Fruit fly (Drosophila melanogaster) whole organism, prepupa: ENCODE measurements around the gene Sas-4.
A peak's percentile ranks its signal among the peaks of the same experiment; 100 is the strongest.

Source experiments
- Blimp-1 ChIP-seq: fragments of 200-800 bp; sonication (Bioruptor generic); optimal IDR thresholded peaks from 3 replicates; lab custom pipeline; 2017; ENCODE audit warnings: missing biosample characterization, missing genetic modification characterization, mild to moderate bottlenecking, moderate library complexity, missing genetic modification reagents
- CG10631 ChIP-seq: fragments of 200-800 bp; sonication (Bioruptor generic); optimal IDR thresholded peaks from 2 replicates; lab custom pipeline; 2016; ENCODE audit warnings: missing biosample characterization, missing genetic modification characterization
- CG10669 ChIP-seq: fragments of 200-800 bp; sonication (Bioruptor generic); optimal IDR thresholded peaks from 3 replicates; lab custom pipeline; 2018; ENCODE audit warnings: missing biosample characterization, mild to moderate bottlenecking, missing genetic modification characterization, moderate library complexity
- CG11294 ChIP-seq: fragments of 200-800 bp; sonication (Bioruptor generic); IDR thresholded peaks from 2 replicates; pipeline ENCODE4 v1.3.6; 2022; ENCODE audit warnings: missing biosample characterization, missing genetic modification characterization
- CG11762 ChIP-seq: fragments of 200-800 bp; sonication (Bioruptor generic); optimal IDR thresholded peaks from 3 replicates; lab custom pipeline; 2016; ENCODE audit warnings: missing biosample characterization, missing genetic modification characterization; ENCODE audit not compliant: insufficient read depth
- CG11902 ChIP-seq: fragments of 200-800 bp; sonication (Bioruptor generic); optimal IDR thresholded peaks from 3 replicates; lab custom pipeline; 2016; ENCODE audit warnings: missing biosample characterization, missing genetic modification characterization
- CG15336 ChIP-seq: fragments of 200-800 bp; sonication (Bioruptor generic); IDR thresholded peaks from 2 replicates; pipeline ENCODE4 v1.3.6; 2022; ENCODE audit warnings: missing biosample characterization, missing genetic modification characterization
- CG1621 ChIP-seq: fragments of 200-800 bp; sonication (Bioruptor generic); optimal IDR thresholded peaks from 3 replicates; lab custom pipeline; 2018; ENCODE audit warnings: missing biosample characterization, mild to moderate bottlenecking, missing genetic modification characterization
- CG3032 ChIP-seq: fragments of 200-800 bp; optimal IDR thresholded peaks from 2 replicates; lab custom pipeline; 2019; ENCODE audit warnings: missing biosample characterization, mild to moderate bottlenecking, missing genetic modification characterization, moderate library complexity
- CG31627 ChIP-seq: fragments of 200-800 bp; sonication (Bioruptor generic); optimal IDR thresholded peaks from 3 replicates; lab custom pipeline; 2016; ENCODE audit warnings: missing biosample characterization, missing genetic modification characterization
- CG34406 ChIP-seq: fragments of 200-800 bp; sonication (Bioruptor generic); optimal IDR thresholded peaks from 3 replicates; lab custom pipeline; 2016; ENCODE audit warnings: missing biosample characterization, missing genetic modification characterization
- CG4318 ChIP-seq: fragments of 200-800 bp; sonication (Bioruptor generic); optimal IDR thresholded peaks from 3 replicates; lab custom pipeline; 2017; ENCODE audit warnings: missing biosample characterization, mild to moderate bottlenecking, missing genetic modification characterization
- CG6163 ChIP-seq: fragments of 200-800 bp; sonication (Bioruptor generic); IDR thresholded peaks from 3 replicates; pipeline ENCODE4 v1.3.6; 2022; ENCODE audit warnings: missing biosample characterization, missing genetic modification characterization
- CG6276 ChIP-seq: fragments of 200-800 bp; sonication (Bioruptor generic); optimal IDR thresholded peaks from 2 replicates; lab custom pipeline; 2017; ENCODE audit warnings: missing biosample characterization, mild to moderate bottlenecking, missing genetic modification characterization
- CG6792 ChIP-seq: fragments of 200-800 bp; sonication (Bioruptor generic); optimal IDR thresholded peaks from 3 replicates; lab custom pipeline; 2016; ENCODE audit warnings: missing biosample characterization, missing genetic modification characterization
- CG6808 ChIP-seq: fragments of 200-800 bp; sonication (Bioruptor generic); optimal IDR thresholded peaks from 3 replicates; lab custom pipeline; 2017; ENCODE audit warnings: missing biosample characterization, missing genetic modification characterization, mild to moderate bottlenecking, moderate library complexity, missing genetic modification reagents
- CG6854 ChIP-seq: fragments of 200-800 bp; sonication (Bioruptor generic); optimal IDR thresholded peaks from 2 replicates; lab custom pipeline; 2017; ENCODE audit warnings: missing biosample characterization, mild to moderate bottlenecking, missing genetic modification characterization
- CG8319 ChIP-seq: fragments of 200-800 bp; sonication (Bioruptor generic); optimal IDR thresholded peaks from 3 replicates; lab custom pipeline; 2016; ENCODE audit warnings: missing biosample characterization, missing genetic modification characterization
- Eip75B ChIP-seq: fragments of 200-800 bp; sonication (Bioruptor generic); optimal IDR thresholded peaks from 3 replicates; lab custom pipeline; 2016; ENCODE audit warnings: missing biosample characterization, missing genetic modification characterization
- Eip78C ChIP-seq: fragments of 200-800 bp; sonication (Bioruptor generic); peaks from one replicate; lab custom pipeline; 2016; ENCODE audit warnings: missing biosample characterization, missing genetic modification characterization
- Eip93F ChIP-seq: fragments of 200-800 bp; sonication (Bioruptor generic); optimal IDR thresholded peaks from 2 replicates; lab custom pipeline; 2016; ENCODE audit warnings: missing biosample characterization, mild to moderate bottlenecking, missing genetic modification characterization
- Ets21C ChIP-seq: fragments of 200-800 bp; sonication (Bioruptor generic); optimal IDR thresholded peaks from 3 replicates; lab custom pipeline; 2016; ENCODE audit warnings: missing biosample characterization, missing genetic modification characterization
- Hr38 ChIP-seq: sonication (Bioruptor generic); optimal IDR thresholded peaks from 2 replicates; lab custom pipeline; 2016; ENCODE audit warnings: missing biosample characterization, missing genetic modification characterization
- Hr39 ChIP-seq: fragments of 200-800 bp; sonication (Bioruptor generic); optimal IDR thresholded peaks from 2 replicates; lab custom pipeline; 2016; ENCODE audit warnings: missing biosample characterization, missing genetic modification characterization
- Lpt ChIP-seq: fragments of 200-800 bp; sonication (Bioruptor generic); optimal IDR thresholded peaks from 3 replicates; lab custom pipeline; 2016; ENCODE audit warnings: missing biosample characterization, missing genetic modification characterization
- Met ChIP-seq: fragments of 200-800 bp; sonication (Bioruptor generic); optimal IDR thresholded peaks from 3 replicates; lab custom pipeline; 2016; ENCODE audit warnings: missing biosample characterization, missing genetic modification characterization
- OdsH ChIP-seq: fragments of 200-800 bp; sonication (Bioruptor generic); optimal IDR thresholded peaks from 3 replicates; lab custom pipeline; 2016; ENCODE audit warnings: missing biosample characterization, missing genetic modification characterization
- Smox ChIP-seq: fragments of 200-800 bp; sonication (Bioruptor generic); optimal IDR thresholded peaks from 3 replicates; lab custom pipeline; 2016; ENCODE audit warnings: missing biosample characterization, missing genetic modification characterization
- Sox102F ChIP-seq: fragments of 200-800 bp; sonication (Bioruptor generic); optimal IDR thresholded peaks from 2 replicates; lab custom pipeline; 2016; ENCODE audit warnings: missing biosample characterization, mild to moderate bottlenecking, missing genetic modification characterization
- Sox14 ChIP-seq: fragments of 200-800 bp; sonication (Bioruptor generic); optimal IDR thresholded peaks from 3 replicates; lab custom pipeline; 2016; ENCODE audit warnings: missing biosample characterization, missing genetic modification characterization
- acj6 ChIP-seq: fragments of 200-800 bp; sonication (Bioruptor generic); optimal IDR thresholded peaks from 3 replicates; lab custom pipeline; 2016; ENCODE audit warnings: missing biosample characterization, missing genetic modification characterization
- cyc ChIP-seq: fragments of 200-800 bp; sonication (Bioruptor generic); optimal IDR thresholded peaks from 3 replicates; lab custom pipeline; 2016; ENCODE audit warnings: missing biosample characterization, missing genetic modification characterization
- dsx ChIP-seq: fragments of 200-800 bp; optimal IDR thresholded peaks from 3 replicates; lab custom pipeline; 2019; ENCODE audit warnings: missing biosample characterization, mild to moderate bottlenecking, missing genetic modification characterization, moderate library complexity; ENCODE audit not compliant: poor library complexity, severe bottlenecking
- fd85E ChIP-seq: fragments of 200-800 bp; sonication (Bioruptor generic); optimal IDR thresholded peaks from 3 replicates; lab custom pipeline; 2016; ENCODE audit warnings: missing biosample characterization, missing genetic modification characterization
- fkh ChIP-seq: fragments of 200-800 bp; sonication (Bioruptor generic); optimal IDR thresholded peaks from 3 replicates; lab custom pipeline; 2017; ENCODE audit warnings: missing biosample characterization, mild to moderate bottlenecking, missing genetic modification characterization, moderate library complexity
- lz ChIP-seq: fragments of 200-800 bp; sonication (Bioruptor generic); optimal IDR thresholded peaks from 3 replicates; lab custom pipeline; 2016; ENCODE audit warnings: missing biosample characterization, missing genetic modification characterization
- net ChIP-seq: fragments of 200-800 bp; sonication (Bioruptor generic); optimal IDR thresholded peaks from 3 replicates; lab custom pipeline; 2016; ENCODE audit warnings: missing biosample characterization, missing genetic modification characterization
- pdm3 ChIP-seq: fragments of 200-800 bp; sonication (Bioruptor generic); optimal IDR thresholded peaks from 3 replicates; lab custom pipeline; 2016; ENCODE audit warnings: missing biosample characterization, missing genetic modification characterization
- salr ChIP-seq, 2 experiments: fragments of 200-800 bp; sonication (Bioruptor generic); optimal IDR thresholded peaks; 3 replicates each; lab custom pipeline; 2016 to 2018; ENCODE audit warnings: missing biosample characterization in 2 of 2, missing genetic modification characterization in 2 of 2, mild to moderate bottlenecking in 1 of 2
- spab ChIP-seq: fragments of 200-800 bp; sonication (Bioruptor generic); optimal IDR thresholded peaks from 2 replicates; lab custom pipeline; 2017; ENCODE audit warnings: missing biosample characterization, mild to moderate bottlenecking, missing genetic modification characterization, missing genetic modification reagents
- ss ChIP-seq, 2 experiments: fragments of 200-800 bp; sonication (Bioruptor generic); optimal IDR thresholded peaks; 2 replicates in 1 of 2; 3 replicates in 1 of 2; lab custom pipeline; 2017 to 2018; ENCODE audit warnings: mild to moderate bottlenecking in 2 of 2, missing biosample characterization in 2 of 2, missing genetic modification characterization in 2 of 2, moderate library complexity in 1 of 2
- svp ChIP-seq: fragments of 200-800 bp; sonication (Bioruptor generic); peaks from one replicate; lab custom pipeline; 2016; ENCODE audit warnings: missing biosample characterization, missing genetic modification characterization
- vri ChIP-seq: fragments of 200-800 bp; sonication (Bioruptor generic); optimal IDR thresholded peaks from 3 replicates; lab custom pipeline; 2016; ENCODE audit warnings: missing biosample characterization, mild to moderate bottlenecking, missing genetic modification characterization

Sas-4 gene

dm6 chr3R:7174755-7175154 lies 23.6 kb downstream of the Sas-4 start:
- no peak for TF ChIP-seq CG6163 (GFP tag; lab: Robert Waterston, UW)
- peak; percentile 81 for TF ChIP-seq dsx (GFP tag; lab: Kevin White, UChicago)
- TF ChIP-seq CG1621, result peak; percentile 71
- TF ChIP-seq net (GFP tag; lab: Kevin White, UChicago), result no peak
- no peak for TF ChIP-seq CG34406 (GFP tag; lab: Kevin White, UChicago)
- TF ChIP-seq ss (GFP tag; optimal IDR thresholded peaks at IDR 0.05; lab: Kevin White, UChicago), result peak in 1 of 2 experiments; percentile 33

dm6 chr3R:7186242-7187092 lies 35.3 kb downstream of the Sas-4 start, which contains the start of the genes CG10055 and lap:
Gene CG10055, minus strand, starts transcription at chr3R:7186673.
Gene lap, plus strand, starts transcription at chr3R:7186994.
- TF ChIP-seq CG34406 (GFP tag; lab: Kevin White, UChicago) (no peak), CG3032 (tag; lab: Kevin White, UChicago) (peak; percentile 3), svp (GFP tag; lab: Kevin White, UChicago) (peak; percentile 56), CG11294 (GFP tag; lab: Robert Waterston, UW) (0 out of 2 replicates have a peak, but pooled peaks have one; percentile 4), CG11902 (GFP tag; lab: Kevin White, UChicago) (no peak)
- TF ChIP-seq, all 60 proteins: peak for 3

- no peak for TF ChIP-seq Blimp-1 (GFP tag; lab: Kevin White, UChicago)
- TF ChIP-seq cyc (GFP tag; lab: Kevin White, UChicago), result peak; percentile 10
- TF ChIP-seq Eip93F (GFP tag; lab: Kevin White, UChicago), result no peak
- TF ChIP-seq Eip78C (GFP tag; lab: Kevin White, UChicago), result peak; percentile 77
- TF ChIP-seq CG10669, result peak; percentile 33
- peak; percentile 43 for TF ChIP-seq CG10631
- no peak for TF ChIP-seq fd85E (GFP tag; lab: Kevin White, UChicago)
- peak; percentile 40 for TF ChIP-seq lz (GFP tag; lab: Kevin White, UChicago)
- no peak for TF ChIP-seq Smox
- peak; percentile 25 for TF ChIP-seq CG3032 (tag; lab: Kevin White, UChicago)
- TF ChIP-seq Ets21C (GFP tag; lab: Kevin White, UChicago), result peak; percentile 0
- no peak for TF ChIP-seq Hr38
- TF ChIP-seq CG6792 (GFP tag; lab: Kevin White, UChicago), result peak; percentile 27
- no peak for TF ChIP-seq CG11762 (GFP tag; lab: Kevin White, UChicago)
- TF ChIP-seq pdm3, result peak; percentile 45
- peak; percentile 75 for TF ChIP-seq svp (GFP tag; lab: Kevin White, UChicago)
- no peak for TF ChIP-seq CG1621
- TF ChIP-seq Eip75B, result peak; percentile 48
- no peak for TF ChIP-seq vri (GFP tag; lab: Kevin White, UChicago)
- TF ChIP-seq CG15336 (GFP tag; lab: Robert Waterston, UW), result peak; percentile 57; the same call in 1 of the 2 replicates
- TF ChIP-seq CG34406 (GFP tag; lab: Kevin White, UChicago), result no peak
- peak; percentile 10 for TF ChIP-seq CG8319
- TF ChIP-seq Sox14 (GFP tag; lab: Kevin White, UChicago), result peak; percentile 9
- peak; percentile 17 for TF ChIP-seq Sox102F (GFP tag; lab: Kevin White, UChicago)
- peak; percentile 23 for TF ChIP-seq CG4318
- TF ChIP-seq Lpt (GFP tag; lab: Kevin White, UChicago), result peak; percentile 3
- TF ChIP-seq CG31627 (GFP tag; lab: Kevin White, UChicago), result no peak
- no peak for TF ChIP-seq Met (GFP tag; lab: Kevin White, UChicago)
- TF ChIP-seq acj6 (GFP tag; lab: Kevin White, UChicago), result peak; percentile 46
- TF ChIP-seq spab (GFP tag; lab: Kevin White, UChicago), result peak; percentile 5
- no peak for TF ChIP-seq OdsH (GFP tag; lab: Kevin White, UChicago)
- peak in 1 of 2 experiments; percentile 17 for TF ChIP-seq salr (GFP tag; optimal IDR thresholded peaks at IDR 0.05; lab: Kevin White, UChicago)
- no peak for TF ChIP-seq CG6808 (GFP tag; lab: Kevin White, UChicago)
- no peak for TF ChIP-seq CG6854 (GFP tag; lab: Kevin White, UChicago)
- no peak for TF ChIP-seq Hr39 (GFP tag; lab: Kevin White, UChicago)
- TF ChIP-seq CG6276 (GFP tag; lab: Kevin White, UChicago), result peak; percentile 36
- no peak for TF ChIP-seq fkh (GFP tag; lab: Kevin White, UChicago)
Observed at dm6 chr3R:7187093-7187912, 36.1 kb downstream of the Sas-4 start.
